Worm (Caenorhabditis elegans) whole organism, L1 larva: ENCODE results near the gene F40A3.3.
A peak's percentile ranks its signal among the peaks of the same experiment; 100 is the strongest.

Experiments
- C16A3.4 ChIP-seq: fragments of 150-350 bp; optimal IDR thresholded peaks from 2 replicates; lab custom pipeline; 2014; ENCODE audit warnings: missing biosample characterization, missing genetic modification characterization
- ama-1 ChIP-seq: fragments of 150-350 bp; optimal IDR thresholded peaks from 2 replicates; lab custom pipeline; 2014
- blmp-1 ChIP-seq: fragments of 150-350 bp; optimal IDR thresholded peaks from 2 replicates; lab custom pipeline; 2014; ENCODE audit warnings: missing biosample characterization, missing genetic modification characterization
- ceh-8 ChIP-seq: fragments of 200-800 bp; sonication (Bioruptor generic); optimal IDR thresholded peaks from 2 replicates; lab custom pipeline; 2018; ENCODE audit warnings: mild to moderate bottlenecking, missing genetic modification characterization, moderate library complexity, missing compliant biosample characterization
- ceh-88 ChIP-seq: fragments of 200-800 bp; sonication (Bioruptor generic); IDR thresholded peaks from 2 replicates; pipeline ENCODE4 v1.3.6; 2022; ENCODE audit warnings: missing genetic modification characterization, missing compliant biosample characterization
- ceh-90 ChIP-seq: sonication (generic microtip); optimal IDR thresholded peaks from 2 replicates; lab custom pipeline; 2016; ENCODE audit warnings: missing genetic modification characterization, missing compliant biosample characterization
- ces-1 ChIP-seq: fragments of 150-350 bp; optimal IDR thresholded peaks from 2 replicates; lab custom pipeline; 2014; ENCODE audit warnings: missing biosample characterization, missing genetic modification reagents, missing genetic modification characterization
- dpl-1 ChIP-seq, 3 experiments: fragments of 150-350 bp in 2 of 3; sonication (generic microtip) in 1 of 3; optimal IDR thresholded peaks; 2 replicates each; lab custom pipeline; 2014 to 2017; ENCODE audit warnings: missing biosample characterization in 3 of 3, missing genetic modification characterization in 3 of 3, missing genetic modification reagents in 3 of 3
- dsc-1 ChIP-seq: sonication (generic microtip); optimal IDR thresholded peaks from 2 replicates; lab custom pipeline; 2016; ENCODE audit warnings: mild to moderate bottlenecking, missing genetic modification characterization, missing compliant biosample characterization
- egl-13 ChIP-seq: sonication (generic microtip); optimal IDR thresholded peaks from 2 replicates; lab custom pipeline; 2016; ENCODE audit warnings: missing genotype, missing genetic modification reagents, missing genetic modification characterization, missing compliant biosample characterization
- fkh-10 ChIP-seq: sonication (generic microtip); optimal IDR thresholded peaks from 2 replicates; lab custom pipeline; 2017; ENCODE audit warnings: missing biosample characterization, missing genetic modification reagents, missing genetic modification characterization
- fkh-4 ChIP-seq: sonication (generic microtip); optimal IDR thresholded peaks from 2 replicates; lab custom pipeline; 2016; ENCODE audit warnings: missing compliant biosample characterization, missing genetic modification characterization, borderline replicate concordance
- fkh-8 ChIP-seq: sonication (generic microtip); optimal IDR thresholded peaks from 2 replicates; lab custom pipeline; 2016; ENCODE audit warnings: mild to moderate bottlenecking, missing genetic modification characterization, missing compliant biosample characterization
- grh-1 ChIP-seq: fragments of 200-800 bp; sonication (Bioruptor generic); IDR thresholded peaks from 2 replicates; pipeline ENCODE4 v1.3.6; 2022; ENCODE audit warnings: missing genetic modification reagents, missing genetic modification characterization, missing compliant biosample characterization
- isw-1 ChIP-seq: fragments of 200-800 bp; sonication (Bioruptor generic); IDR thresholded peaks from 2 replicates; pipeline ENCODE4 v1.3.6; 2022; ENCODE audit warnings: missing genetic modification characterization, missing compliant biosample characterization
- lin-39 ChIP-seq: fragments of 150-350 bp; optimal IDR thresholded peaks from 2 replicates; lab custom pipeline; 2014; ENCODE audit warnings: missing biosample characterization, missing genetic modification reagents, missing genetic modification characterization
- lir-3 ChIP-seq: sonication (generic microtip); optimal IDR thresholded peaks from 2 replicates; lab custom pipeline; 2016; ENCODE audit warnings: mild to moderate bottlenecking, missing genetic modification characterization, moderate library complexity, missing compliant biosample characterization; ENCODE audit not compliant: poor library complexity
- mep-1 ChIP-seq: fragments of 150-350 bp; optimal IDR thresholded peaks from 2 replicates; lab custom pipeline; 2014; ENCODE audit warnings: missing biosample characterization, missing genetic modification characterization
- nhr-11 ChIP-seq: fragments of 150-350 bp; optimal IDR thresholded peaks from 2 replicates; lab custom pipeline; 2014; ENCODE audit warnings: missing biosample characterization, missing genetic modification characterization
- nhr-12 ChIP-seq: sonication (generic microtip); optimal IDR thresholded peaks from 2 replicates; lab custom pipeline; 2017; ENCODE audit warnings: missing biosample characterization, missing genetic modification characterization
- nhr-19 ChIP-seq: fragments of 200-800 bp; sonication (Bioruptor generic); conservative IDR thresholded peaks from 2 replicates; pipeline ENCODE4 v1.3.6; 2022; ENCODE audit warnings: missing genetic modification characterization, missing compliant biosample characterization
- nhr-20 ChIP-seq: sonication (generic microtip); optimal IDR thresholded peaks from 2 replicates; lab custom pipeline; 2016; ENCODE audit warnings: mild to moderate bottlenecking, missing genetic modification characterization, missing compliant biosample characterization
- nhr-47 ChIP-seq: sonication (generic microtip); optimal IDR thresholded peaks from 2 replicates; lab custom pipeline; 2016; ENCODE audit warnings: mild to moderate bottlenecking, missing genetic modification characterization, moderate library complexity, missing compliant biosample characterization
- nhr-71 ChIP-seq: sonication (generic microtip); optimal IDR thresholded peaks from 2 replicates; lab custom pipeline; 2016; ENCODE audit warnings: mild to moderate bottlenecking, missing genetic modification characterization, moderate library complexity, missing compliant biosample characterization
- nhr-76 ChIP-seq: sonication (generic microtip); optimal IDR thresholded peaks from 2 replicates; lab custom pipeline; 2017; ENCODE audit warnings: missing biosample characterization, missing genetic modification characterization
- nhr-77 ChIP-seq: fragments of 150-350 bp; optimal IDR thresholded peaks from 2 replicates; lab custom pipeline; 2014; ENCODE audit warnings: missing biosample characterization, missing genetic modification characterization
- nhr-90 ChIP-seq: sonication (generic microtip); optimal IDR thresholded peaks from 2 replicates; lab custom pipeline; 2016; ENCODE audit warnings: mild to moderate bottlenecking, missing genetic modification characterization, missing compliant biosample characterization; ENCODE audit not compliant: poor library complexity
- pag-3 ChIP-seq: sonication (generic microtip); optimal IDR thresholded peaks from 2 replicates; lab custom pipeline; 2017; ENCODE audit warnings: missing genetic modification characterization, mild to moderate bottlenecking, missing compliant biosample characterization, antibody characterized with exemption, borderline replicate concordance; ENCODE audit not compliant: insufficient read depth
- pax-3 ChIP-seq: fragments of 200-800 bp; sonication (Bioruptor generic); optimal IDR thresholded peaks from 2 replicates; lab custom pipeline; 2018; ENCODE audit warnings: mild to moderate bottlenecking, missing genetic modification characterization, moderate library complexity, missing compliant biosample characterization
- rnt-1 ChIP-seq: sonication (generic microtip); optimal IDR thresholded peaks from 2 replicates; lab custom pipeline; 2016; ENCODE audit warnings: mild to moderate bottlenecking, missing genetic modification characterization, moderate library complexity, missing compliant biosample characterization
- skn-1 ChIP-seq: fragments of 150-350 bp; optimal IDR thresholded peaks from 2 replicates; lab custom pipeline; 2014; ENCODE audit warnings: missing biosample characterization, missing genetic modification characterization
- snpc-4 ChIP-seq: fragments of 150-350 bp; optimal IDR thresholded peaks from 2 replicates; lab custom pipeline; 2014; ENCODE audit warnings: missing biosample characterization, missing genetic modification characterization
- sox-4 ChIP-seq: sonication (generic microtip); optimal IDR thresholded peaks from 2 replicates; lab custom pipeline; 2016; ENCODE audit warnings: missing genetic modification characterization, missing compliant biosample characterization
- tbx-2 ChIP-seq: sonication (generic microtip); optimal IDR thresholded peaks from 2 replicates; lab custom pipeline; 2016; ENCODE audit warnings: missing genetic modification characterization, missing compliant biosample characterization
- tlp-1 ChIP-seq: fragments of 150-350 bp; optimal IDR thresholded peaks from 2 replicates; lab custom pipeline; 2014; ENCODE audit warnings: missing biosample characterization, missing genetic modification characterization
- unc-62 ChIP-seq: fragments of 150-350 bp; optimal IDR thresholded peaks from 2 replicates; lab custom pipeline; 2014; ENCODE audit warnings: missing biosample characterization, missing genetic modification reagents, missing genetic modification characterization
- unc-98 ChIP-seq: fragments of 200-800 bp; sonication (Bioruptor generic); IDR thresholded peaks from 2 replicates; pipeline ENCODE4 v1.3.6; 2022; ENCODE audit warnings: missing genetic modification characterization, missing compliant biosample characterization
- vab-15 ChIP-seq: sonication (generic microtip); optimal IDR thresholded peaks from 2 replicates; lab custom pipeline; 2017; ENCODE audit warnings: missing genotype, mild to moderate bottlenecking, missing genetic modification characterization, missing compliant biosample characterization
- zip-4 ChIP-seq: fragments of 200-800 bp; sonication (Bioruptor generic); optimal IDR thresholded peaks from 2 replicates; lab custom pipeline; 2018; ENCODE audit warnings: mild to moderate bottlenecking, missing genetic modification characterization, moderate library complexity, missing compliant biosample characterization
- ztf-11 ChIP-seq, 2 experiments: sonication (generic microtip); optimal IDR thresholded peaks; 2 replicates each; lab custom pipeline; 2016 to 2017; ENCODE audit warnings: missing genetic modification characterization in 2 of 2, missing biosample characterization in 1 of 2, missing compliant biosample characterization in 1 of 2

The F40A3.3 gene

ce11 chrV:7901222-7901621 is 24.0 kb downstream of the F40A3.3 start:
- TF ChIP-seq dsc-1 (tag; lab: Kevin White, UChicago) = peak; percentile 43
- TF ChIP-seq snpc-4 (tag; lab: Kevin White, UChicago) = no peak
- peak; percentile 9 for TF ChIP-seq nhr-47 (tag; lab: Kevin White, UChicago)
- TF ChIP-seq lin-39 (tag; lab: Kevin White, UChicago) = no peak
- no peak for TF ChIP-seq ztf-11 (tag; optimal IDR thresholded peaks at IDR 0.05; lab: Kevin White, UChicago)
- TF ChIP-seq unc-98 (GFP tag; lab: Robert Waterston, UW) = no peak
- TF ChIP-seq pax-3 (tag; lab: Kevin White, UChicago) = no peak
- TF ChIP-seq ama-1 (lab: Kevin White, UChicago) = no peak
- peak; percentile 25 for TF ChIP-seq nhr-11 (tag; lab: Kevin White, UChicago)
- no peak for TF ChIP-seq nhr-12
- TF ChIP-seq nhr-71 = peak; percentile 63
- TF ChIP-seq sox-4 (tag; lab: Kevin White, UChicago) = peak; percentile 47
- TF ChIP-seq C16A3.4 (tag; lab: Kevin White, UChicago) = no peak
- TF ChIP-seq lir-3 (tag; lab: Kevin White, UChicago) = no peak
- TF ChIP-seq tbx-2 (tag; lab: Kevin White, UChicago) = no peak
- TF ChIP-seq unc-62 (GFP tag; lab: Kevin White, UChicago) = no peak
- TF ChIP-seq nhr-76 (tag; lab: Kevin White, UChicago) = no peak
- no peak for TF ChIP-seq pag-3 (tag; lab: Kevin White, UChicago)
- TF ChIP-seq fkh-8 (tag; lab: Kevin White, UChicago) = peak; percentile 78

ce11 chrV:7904389-7904788 is 27.1 kb downstream of the F40A3.3 start:
- TF ChIP-seq isw-1 (GFP tag; lab: Robert Waterston, UW) (no peak), skn-1 (tag; lab: Kevin White, UChicago) (no peak), C16A3.4 (tag; lab: Kevin White, UChicago) (no peak), ama-1 (lab: Kevin White, UChicago) (no peak), ceh-90 (tag; lab: Kevin White, UChicago) (no peak), rnt-1 (tag; lab: Kevin White, UChicago) (no peak), zip-4 (GFP tag; lab: Kevin White, UChicago) (no peak), blmp-1 (tag; lab: Kevin White, UChicago) (no peak), tlp-1 (no peak), mep-1 (no peak), ceh-8 (GFP tag; lab: Kevin White, UChicago) (no peak)
- TF ChIP-seq, all 84 proteins: peak for 0

- TF ChIP-seq grh-1 (GFP tag; lab: Robert Waterston, UW) (no peak), ceh-88 (GFP tag; lab: Robert Waterston, UW) (no peak), nhr-77 (no peak), ces-1 (no peak), lir-3 (tag; lab: Kevin White, UChicago) (no peak), snpc-4 (tag; lab: Kevin White, UChicago) (no peak), fkh-4 (tag; lab: Kevin White, UChicago) (no peak), zip-4 (GFP tag; lab: Kevin White, UChicago) (no peak), rnt-1 (tag; lab: Kevin White, UChicago) (no peak), pax-3 (tag; lab: Kevin White, UChicago) (no peak), fkh-10 (GFP tag; lab: Kevin White, UChicago) (no peak), vab-15 (tag; lab: Kevin White, UChicago) (no peak), egl-13 (tag; lab: Kevin White, UChicago) (no peak), nhr-20 (tag; lab: Kevin White, UChicago) (no peak), nhr-47 (tag; lab: Kevin White, UChicago) (no peak), nhr-90 (tag; lab: Kevin White, UChicago) (no peak), dpl-1 (GFP tag; optimal IDR thresholded peaks at IDR 0.05; lab: Kevin White, UChicago) (no peak), nhr-19 (GFP tag; lab: Robert Waterston, UW) (no peak), nhr-71 (no peak)
Observed at ce11 chrV:7908431-7908830, 31.2 kb downstream of the F40A3.3 start.
